Worm (Caenorhabditis elegans): Measurements from ENCODE around the gene eol-1.

The eol-1 gene

DNA sequence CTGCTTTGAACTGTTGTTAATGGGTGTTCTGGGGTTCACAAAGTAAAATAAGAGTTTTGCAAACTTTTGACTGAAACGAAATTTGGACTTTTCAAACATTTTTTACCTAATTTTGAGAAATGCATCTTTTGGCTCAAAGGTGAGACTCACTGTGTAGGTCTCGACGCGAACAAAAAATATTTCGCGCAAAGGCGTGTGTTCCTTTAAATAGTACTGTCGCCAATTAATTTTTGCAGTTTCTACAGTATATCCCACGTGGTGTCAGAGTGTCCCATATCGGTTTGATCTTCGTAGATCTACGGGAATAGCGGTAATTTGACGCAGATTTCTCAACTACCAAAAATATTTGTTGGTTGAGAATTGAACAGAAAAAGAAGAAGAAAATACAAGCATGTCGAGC is 32.9 kb upstream of the eol-1 start:
- TF ChIP-seq ama-1 (optimal IDR thresholded peaks at IDR 0.05) = peak; percentile 55
- no peak for TF ChIP-seq nhr-67 (tag; optimal IDR thresholded peaks at IDR 0.05)

DNA sequence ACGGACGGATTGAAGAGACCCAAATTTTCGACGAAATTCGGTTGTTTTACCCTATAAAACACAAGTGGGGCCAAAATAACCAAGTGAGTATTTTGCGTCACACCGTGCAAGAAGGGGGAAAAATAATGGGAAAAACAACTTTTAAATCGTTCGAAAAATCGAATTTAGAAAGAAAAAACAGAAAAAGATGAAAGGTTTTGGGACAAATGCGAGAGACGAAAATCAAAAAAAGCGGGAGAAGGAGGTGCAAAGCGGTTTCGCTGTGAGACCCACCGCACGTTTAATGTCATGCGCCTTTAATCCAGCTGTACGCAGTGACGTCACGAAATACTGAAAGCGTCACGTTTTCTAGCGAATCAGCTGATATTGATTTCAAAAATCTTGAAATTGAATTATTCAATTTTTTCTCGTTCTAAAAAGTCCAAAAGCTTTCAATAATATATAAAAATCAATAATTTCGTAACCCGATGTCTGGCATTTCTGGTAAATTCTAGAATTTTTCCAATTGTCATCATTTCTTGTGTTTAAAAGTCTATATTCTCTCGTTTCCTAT is 31.4 kb upstream of the eol-1 start, which contains the start of the genes ddx-17 and aip-1:
Gene ddx-17 (minus strand): TSS at position 51 of the 553 bp plus-strand sequence.
Gene aip-1 (plus strand): TSS at position 332 of the 553 bp plus-strand sequence.
- TF ChIP-seq egl-27 (tag; optimal IDR thresholded peaks at IDR 0.05) = no peak
- no peak for TF ChIP-seq ceh-16 (tag; optimal IDR thresholded peaks at IDR 0.05)
- TF ChIP-seq zag-1 (tag; optimal IDR thresholded peaks at IDR 0.05) = no peak
- TF ChIP-seq pqm-1 (tag; optimal IDR thresholded peaks at IDR 0.05) = peak; percentile 20
- no peak for TF ChIP-seq ZK546.5 (tag; optimal IDR thresholded peaks at IDR 0.05)
- no peak for TF ChIP-seq daf-12 (tag; optimal IDR thresholded peaks at IDR 0.05)
- no peak for TF ChIP-seq fos-1 (tag; optimal IDR thresholded peaks at IDR 0.05)
- peak; percentile 70 for TF ChIP-seq ceh-28 (tag; optimal IDR thresholded peaks at IDR 0.05)
- peak; percentile 77 for TF ChIP-seq nhr-23 (tag; optimal IDR thresholded peaks at IDR 0.05)
- TF ChIP-seq nfya-1 (tag; optimal IDR thresholded peaks at IDR 0.05; ENCODE audit: insufficient read depth) = peak; percentile 78
- peak; percentile 55 for TF ChIP-seq elt-2 (tag; optimal IDR thresholded peaks at IDR 0.05)
- TF ChIP-seq ztf-11 (tag; optimal IDR thresholded peaks at IDR 0.05) = no peak
- TF ChIP-seq nhr-11 (tag; optimal IDR thresholded peaks at IDR 0.05) = peak; percentile 13
- no peak for TF ChIP-seq unc-62 (GFP tag; optimal IDR thresholded peaks at IDR 0.05)
- peak; percentile 79 for TF ChIP-seq pha-4 (tag; optimal IDR thresholded peaks at IDR 0.05)
- no peak for TF ChIP-seq nhr-77 (tag; optimal IDR thresholded peaks at IDR 0.05)
- no peak for TF ChIP-seq nhr-67 (tag; optimal IDR thresholded peaks at IDR 0.05)
- TF ChIP-seq lsy-12 (tag; optimal IDR thresholded peaks at IDR 0.05) = peak; percentile 32
- no peak for TF ChIP-seq elt-1 (tag; optimal IDR thresholded peaks at IDR 0.05)
- no peak for TF ChIP-seq ztf-4 (tag; optimal IDR thresholded peaks at IDR 0.05)
- TF ChIP-seq nhr-43 (tag; optimal IDR thresholded peaks at IDR 0.05; ENCODE audit: poor library complexity, severe bottlenecking) = peak; percentile 33
- no peak for TF ChIP-seq nhr-12 (tag; optimal IDR thresholded peaks at IDR 0.05)
- peak; percentile 80 for TF ChIP-seq lin-15B (tag; optimal IDR thresholded peaks at IDR 0.05)
- TF ChIP-seq nhr-28 (tag; optimal IDR thresholded peaks at IDR 0.05) = no peak
- peak; percentile 57 for TF ChIP-seq nhr-25 (tag; optimal IDR thresholded peaks at IDR 0.05)
- peak; percentile 80 for TF ChIP-seq snpc-4 (tag; optimal IDR thresholded peaks at IDR 0.05)
- peak; percentile 28 for TF ChIP-seq jun-1 (tag; optimal IDR thresholded peaks at IDR 0.05)
- TF ChIP-seq lin-39 (tag; optimal IDR thresholded peaks at IDR 0.05) = peak; percentile 93
- TF ChIP-seq tbx-2 (tag; optimal IDR thresholded peaks at IDR 0.05) = no peak
- TF ChIP-seq skn-1 (tag; optimal IDR thresholded peaks at IDR 0.05) = peak; percentile 62
- no peak for TF ChIP-seq nhr-76 (tag; optimal IDR thresholded peaks at IDR 0.05)
- no peak for TF ChIP-seq elt-3 (tag; optimal IDR thresholded peaks at IDR 0.05)
- TF ChIP-seq nhr-237 (tag; optimal IDR thresholded peaks at IDR 0.05) = no peak
- TF ChIP-seq eor-1 (tag; optimal IDR thresholded peaks at IDR 0.05) = no peak
- no peak for TF ChIP-seq mdl-1 (tag; optimal IDR thresholded peaks at IDR 0.05)
- peak; percentile 28 for TF ChIP-seq R02D3.7 (tag; optimal IDR thresholded peaks at IDR 0.05)
- no peak for TF ChIP-seq unc-39 (tag; optimal IDR thresholded peaks at IDR 0.05)
- TF ChIP-seq fkh-2 (tag; optimal IDR thresholded peaks at IDR 0.05) = no peak
- TF ChIP-seq ama-1 (optimal IDR thresholded peaks at IDR 0.05) = peak; percentile 58
- TF ChIP-seq ceh-9 (tag; optimal IDR thresholded peaks at IDR 0.05) = no peak
- peak; percentile 21 for TF ChIP-seq fkh-10 (GFP tag; optimal IDR thresholded peaks at IDR 0.05)
- no peak for TF ChIP-seq aly-2 (tag; optimal IDR thresholded peaks at IDR 0.05)
- TF ChIP-seq egl-5 (tag; optimal IDR thresholded peaks at IDR 0.05) = peak; percentile 42
- peak; percentile 73 for TF ChIP-seq hmg-11 (tag; optimal IDR thresholded peaks at IDR 0.05)
- no peak for TF ChIP-seq ceh-82 (tag; optimal IDR thresholded peaks at IDR 0.05)
- no peak for TF ChIP-seq sea-2 (GFP tag; optimal IDR thresholded peaks at IDR 0.05)
- no peak for TF ChIP-seq mml-1 (tag; optimal IDR thresholded peaks at IDR 0.05)
